Worm (Caenorhabditis elegans): Measurements from ENCODE around the gene rpl-32.

The rpl-32 gene

DNA sequence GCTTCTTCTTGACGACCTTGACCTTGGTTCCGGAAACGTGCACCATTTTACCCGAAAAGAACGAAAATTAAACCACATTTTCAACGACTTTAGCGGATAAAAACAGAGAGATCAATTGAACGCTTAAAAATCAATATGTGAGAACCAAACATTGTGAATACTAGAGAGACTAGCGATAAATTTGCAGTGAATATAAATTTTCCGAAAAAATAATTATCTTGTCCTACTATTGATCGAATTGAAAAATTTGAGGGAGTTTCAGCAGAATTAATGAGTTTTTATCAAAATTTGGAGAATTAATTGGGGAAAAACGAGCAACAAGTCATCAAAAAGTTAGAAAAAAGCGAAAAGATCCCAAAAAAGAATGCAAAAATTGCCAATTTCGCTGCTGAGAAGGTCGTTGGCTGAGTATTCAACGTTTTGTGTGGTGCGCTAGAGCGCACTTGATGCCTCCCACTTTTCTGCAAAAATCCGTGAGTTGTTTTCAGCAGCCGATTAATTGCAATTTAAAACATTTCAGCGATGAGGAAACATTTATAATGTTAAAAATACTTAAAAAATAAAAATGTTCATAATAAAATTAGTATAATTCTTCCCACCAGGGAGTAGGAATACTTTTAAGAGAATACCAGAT, at the start of gene rpl-32:
rpl-32 (minus strand) TSS at position 51 of the 634 bp plus-strand sequence.
- TF ChIP-seq lin-40 (tag; optimal IDR thresholded peaks at IDR 0.05) (peak; percentile 61), nfyb-1 (GFP tag; IDR thresholded peaks at IDR 0.05) (0 out of 2 replicates have a peak, but pooled peaks have one; percentile 46), snpc-4 (GFP tag; optimal IDR thresholded peaks at IDR 0.05) (no peak), snpc-4 (tag; optimal IDR thresholded peaks at IDR 0.05) (peak; percentile 8 to 26 (median 20)), lsl-1 (GFP tag; optimal IDR thresholded peaks at IDR 0.05) (peak; percentile 48), K12H6.12 (tag; optimal IDR thresholded peaks at IDR 0.05) (peak; percentile 19), pbrm-1 (GFP tag; IDR thresholded peaks at IDR 0.05) (peak; percentile 66), F55B11.4 (tag; optimal IDR thresholded peaks at IDR 0.05; ENCODE audit: borderline replicate concordance, insufficient read depth) (no peak), F33H1.4 (GFP tag; IDR thresholded peaks at IDR 0.05) (peak; percentile 52), B0261.1 (tag; optimal IDR thresholded peaks at IDR 0.05) (no peak), rcor-1 (GFP tag; IDR thresholded peaks at IDR 0.05) (peak; percentile 78), lin-35 (GFP tag; optimal IDR thresholded peaks at IDR 0.05) (peak in 1 of 3 experiments; percentile 55), unc-130 (GFP tag; optimal IDR thresholded peaks at IDR 0.05) (peak; percentile 7), zfh-2 (GFP tag; conservative IDR thresholded peaks at IDR 0.05) (no peak), madf-10 (tag; optimal IDR thresholded peaks at IDR 0.05) (peak; percentile 61), attf-3 (GFP tag; conservative IDR thresholded peaks at IDR 0.05) (peak; percentile 63), ZK185.1 (tag; optimal IDR thresholded peaks at IDR 0.05; ENCODE audit: poor library complexity, severe bottlenecking) (peak; percentile 26), dpff-1 (tag; optimal IDR thresholded peaks at IDR 0.05) (no peak), snpc-3.4 (tag; optimal IDR thresholded peaks at IDR 0.05) (no peak), F57A8.1 (GFP tag; optimal IDR thresholded peaks at IDR 0.05) (no peak), chd-7 (tag; optimal IDR thresholded peaks at IDR 0.05) (no peak), Y53F4B.3 (GFP tag; IDR thresholded peaks at IDR 0.05) (no peak), snpc-1.3 (tag; optimal IDR thresholded peaks at IDR 0.05; ENCODE audit: insufficient read depth) (peak; percentile 71), F23B12.7 (tag; optimal IDR thresholded peaks at IDR 0.05; ENCODE audit: insufficient read depth) (peak; percentile 66), efl-1 (GFP tag; optimal IDR thresholded peaks at IDR 0.05) (peak; percentile 58), ceh-91 (GFP tag; IDR thresholded peaks at IDR 0.05) (peak; percentile 62), dox-1 (GFP tag; IDR thresholded peaks at IDR 0.05) (peak; percentile 83), lin-54 (GFP tag; optimal IDR thresholded peaks at IDR 0.05) (peak; percentile 71), madf-6 (GFP tag; IDR thresholded peaks at IDR 0.05) (peak; percentile 63; the same call in 1 of the 2 replicates), ccch-3 (GFP tag; optimal IDR thresholded peaks at IDR 0.05) (no peak), tbp1 (GFP tag; optimal IDR thresholded peaks at IDR 0.05) (peak; percentile 61), dpl-1 (GFP tag; optimal IDR thresholded peaks at IDR 0.05) (peak; percentile 9), bed-2 (GFP tag; IDR thresholded peaks at IDR 0.05) (no peak), hmg-1.2 (GFP tag; IDR thresholded peaks at IDR 0.05) (peak; percentile 91), lir-1 (GFP tag; conservative IDR thresholded peaks at IDR 0.05) (0 out of 2 replicates have a peak, but pooled peaks have one; percentile 19), cebp-1 (GFP tag; IDR thresholded peaks at IDR 0.05) (no peak; the same call in 1 of the 2 replicates), cebp-1 (tag; optimal IDR thresholded peaks at IDR 0.05) (peak; percentile 69), ceh-27 (GFP tag; optimal IDR thresholded peaks at IDR 0.05) (peak; percentile 30), let-526 (GFP tag; IDR thresholded peaks at IDR 0.05) (no peak), mcd-1 (GFP tag; IDR thresholded peaks at IDR 0.05) (peak; percentile 95), B0019.2 (GFP tag; conservative IDR thresholded peaks at IDR 0.05) (peak; percentile 52; the same call in 1 of the 2 replicates), lsy-27 (tag; optimal IDR thresholded peaks at IDR 0.05; ENCODE audit: borderline replicate concordance, insufficient read depth) (no peak), F49E8.2 (tag; optimal IDR thresholded peaks at IDR 0.05; ENCODE audit: insufficient read depth) (peak; percentile 39), egrh-3 (GFP tag; IDR thresholded peaks at IDR 0.05) (0 out of 2 replicates have a peak, but pooled peaks have one; percentile 6), nhr-80 (tag; optimal IDR thresholded peaks at IDR 0.05) (peak; percentile 57), D2030.7 (GFP tag; IDR thresholded peaks at IDR 0.05) (peak; percentile 77)
